Worm (Caenorhabditis elegans): ENCODE measurements around the gene mrps-22.

mrps-22 gene

DNA sequence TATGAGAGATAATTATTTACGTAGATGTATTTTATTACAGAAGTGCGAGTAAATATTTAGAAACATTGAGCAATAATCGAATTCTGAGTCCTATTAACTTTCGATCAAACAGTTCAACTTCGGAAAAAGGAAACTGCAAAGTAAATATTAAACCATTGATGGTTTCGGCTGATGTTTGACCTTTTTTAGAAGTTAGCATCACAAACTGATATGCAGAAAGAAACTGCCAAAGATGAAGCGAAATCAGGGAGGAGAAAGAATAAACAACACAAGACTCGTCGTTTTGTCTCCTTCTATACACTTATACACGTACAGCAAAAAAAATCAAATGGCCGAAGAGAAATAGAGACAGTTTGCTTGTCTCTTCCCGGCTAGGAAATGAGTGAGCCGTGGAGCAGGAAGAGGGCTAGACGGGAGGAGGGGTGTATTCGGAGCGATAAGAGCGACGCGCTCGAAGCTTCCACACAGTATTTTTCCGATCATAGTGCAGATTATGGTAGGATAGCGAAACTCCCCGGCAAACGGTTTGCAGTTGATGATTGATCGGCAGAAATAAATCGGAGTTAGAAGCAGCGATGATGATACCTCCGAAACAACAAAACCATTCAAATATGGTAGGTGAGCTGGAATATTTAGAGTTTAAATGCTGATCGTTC is 25.7 kb upstream of the mrps-22 start (continued):
- TF ChIP-seq lin-35 (GFP tag; optimal IDR thresholded peaks at IDR 0.05) (no peak), C06A6.2 (GFP tag; conservative IDR thresholded peaks at IDR 0.05) (no peak), ceh-27 (GFP tag; optimal IDR thresholded peaks at IDR 0.05) (no peak), nhr-80 (tag; optimal IDR thresholded peaks at IDR 0.05) (peak; percentile 74), B0261.1 (tag; optimal IDR thresholded peaks at IDR 0.05) (no peak), mel-28 (tag; optimal IDR thresholded peaks at IDR 0.05; ENCODE audit: borderline replicate concordance) (no peak), hsf-1 (GFP tag; IDR thresholded peaks at IDR 0.05) (0 out of 2 replicates have a peak, but pooled peaks have one; percentile 54), lin-40 (tag; optimal IDR thresholded peaks at IDR 0.05) (no peak), cebp-2 (GFP tag; IDR thresholded peaks at IDR 0.05) (no peak), snpc-1.1 (tag; optimal IDR thresholded peaks at IDR 0.05; ENCODE audit: insufficient read depth) (no peak), ztf-28 (GFP tag; IDR thresholded peaks at IDR 0.05) (no peak), egl-44 (GFP tag; IDR thresholded peaks at IDR 0.05) (0 out of 2 replicates have a peak, but pooled peaks have one; percentile 11), mcd-1 (GFP tag; IDR thresholded peaks at IDR 0.05) (no peak), ama-1 (optimal IDR thresholded peaks at IDR 0.05) (peak; percentile 87), ama-1 (GFP tag; optimal IDR thresholded peaks at IDR 0.05) (no peak), hlh-12 (tag; optimal IDR thresholded peaks at IDR 0.05) (no peak)

DNA sequence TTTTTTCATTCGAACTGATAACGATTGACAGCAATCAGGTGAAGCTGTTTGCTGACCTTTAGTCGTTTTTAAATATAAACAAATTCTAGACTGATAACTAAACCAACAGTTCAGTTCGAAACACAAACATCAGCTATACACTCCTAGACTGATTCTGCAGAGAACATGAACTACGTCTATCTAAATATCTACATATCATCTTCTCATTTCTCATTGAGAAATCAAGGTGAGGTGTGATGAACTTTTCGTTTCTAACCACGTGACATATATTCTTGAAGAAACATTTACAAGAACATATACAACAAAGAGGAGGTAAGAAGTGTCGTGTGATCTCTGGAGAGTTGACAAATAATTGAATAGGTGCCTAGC is 25.2 kb upstream of the mrps-22 start:
- peak; percentile 22 for TF ChIP-seq nhr-80 (tag; optimal IDR thresholded peaks at IDR 0.05)
- peak; percentile 25 for TF ChIP-seq lin-40 (tag; optimal IDR thresholded peaks at IDR 0.05)
- TF ChIP-seq egl-44 (GFP tag; IDR thresholded peaks at IDR 0.05) = 0 out of 2 replicates have a peak, but pooled peaks have one; percentile 48
- no peak for TF ChIP-seq snpc-1.1 (tag; optimal IDR thresholded peaks at IDR 0.05; ENCODE audit: insufficient read depth)
- TF ChIP-seq nfyb-1 (GFP tag; IDR thresholded peaks at IDR 0.05) = 0 out of 2 replicates have a peak, but pooled peaks have one; percentile 6
- TF ChIP-seq rcor-1 (GFP tag; IDR thresholded peaks at IDR 0.05) = 0 out of 2 replicates have a peak, but pooled peaks have one; percentile 15

DNA sequence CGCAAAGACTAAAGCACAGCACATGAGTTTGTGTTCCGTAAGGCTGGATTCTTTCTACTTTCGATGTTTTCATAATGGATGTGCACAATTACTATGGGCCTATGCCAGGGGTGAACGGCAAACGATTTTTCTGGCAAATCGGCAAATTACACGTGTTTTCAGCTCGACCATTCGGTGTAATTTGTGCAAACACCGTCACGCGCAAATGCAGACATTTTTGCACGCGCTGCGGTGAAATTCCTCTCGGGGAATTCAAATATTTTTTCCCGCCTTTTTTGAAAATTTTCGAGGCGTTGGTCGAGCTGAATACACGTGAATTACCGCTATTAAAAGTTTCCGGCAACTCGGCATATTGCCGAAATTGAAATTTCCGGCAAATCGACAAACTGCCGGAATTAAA is 24.8 kb upstream of the mrps-22 start:
- 0 out of 2 replicates have a peak, but pooled peaks have one; percentile 19 for TF ChIP-seq ekl-4 (GFP tag; IDR thresholded peaks at IDR 0.05)
- TF ChIP-seq Y79H2A.3 (GFP tag; conservative IDR thresholded peaks at IDR 0.05) = 0 out of 2 replicates have a peak, but pooled peaks have one; percentile 28
- 0 out of 2 replicates have a peak, but pooled peaks have one; percentile 64 for TF ChIP-seq F37B4.10 (GFP tag; IDR thresholded peaks at IDR 0.05)
- 0 out of 2 replicates have a peak, but pooled peaks have one; percentile 25 for TF ChIP-seq ceh-58 (GFP tag; IDR thresholded peaks at IDR 0.05)

DNA sequence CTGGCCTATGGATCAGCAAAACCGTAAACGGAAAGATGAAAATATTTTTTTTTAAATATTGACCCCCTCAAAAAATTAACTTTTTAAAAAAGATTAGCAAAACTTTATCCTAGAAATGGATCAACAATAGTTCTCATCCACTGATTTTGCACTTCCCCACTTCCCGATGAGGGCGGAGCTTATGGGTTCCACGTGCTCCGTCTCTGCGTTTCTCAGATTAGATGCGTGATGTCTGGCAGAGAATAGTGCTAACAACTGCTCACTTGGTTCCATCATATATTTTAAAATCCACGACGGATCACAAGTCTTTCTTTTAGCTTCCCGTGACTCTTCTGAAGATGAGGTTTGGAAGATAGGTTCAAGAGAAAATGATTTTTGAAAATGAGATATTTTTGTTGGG is 24.1 kb upstream of the mrps-22 start:
- TF ChIP-seq mel-28 (tag; optimal IDR thresholded peaks at IDR 0.05; ENCODE audit: borderline replicate concordance) = no peak
- no peak for TF ChIP-seq F49E8.2 (tag; optimal IDR thresholded peaks at IDR 0.05; ENCODE audit: insufficient read depth)
- no peak for TF ChIP-seq aptf-3 (GFP tag; IDR thresholded peaks at IDR 0.05)
- peak; percentile 22 for TF ChIP-seq K12H6.12 (tag; optimal IDR thresholded peaks at IDR 0.05)
- no peak for TF ChIP-seq nfya-2 (GFP tag; IDR thresholded peaks at IDR 0.05)

DNA sequence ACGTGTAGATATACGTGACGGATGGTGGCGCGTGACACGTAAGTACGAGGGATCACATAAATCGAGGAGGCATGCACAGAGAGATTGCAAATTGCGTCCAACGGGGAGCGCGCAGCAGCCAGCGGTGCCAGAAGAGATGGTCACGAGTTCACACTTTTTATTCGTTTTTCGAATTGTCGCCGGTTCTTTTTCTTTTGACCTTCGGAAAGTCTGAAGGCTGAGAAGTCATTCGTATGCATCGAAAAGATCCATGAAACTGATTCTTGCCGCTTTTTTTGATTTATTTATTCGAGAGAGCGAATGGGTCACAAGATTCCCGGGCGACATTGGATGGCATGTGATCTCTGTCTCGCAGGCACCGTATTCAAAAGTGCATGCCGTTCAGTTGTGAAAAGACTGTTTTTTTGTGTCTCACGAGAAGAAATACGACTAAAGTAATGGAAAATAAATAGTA is 23.4 kb upstream of the mrps-22 start:
- TF ChIP-seq tbp1 (GFP tag; optimal IDR thresholded peaks at IDR 0.05) (peak; percentile 45), madf-10 (tag; optimal IDR thresholded peaks at IDR 0.05) (no peak), nfyb-1 (GFP tag; IDR thresholded peaks at IDR 0.05) (0 out of 2 replicates have a peak, but pooled peaks have one; percentile 50), chd-7 (tag; optimal IDR thresholded peaks at IDR 0.05) (peak; percentile 38), lin-35 (GFP tag; optimal IDR thresholded peaks at IDR 0.05) (peak in 1 of 3 experiments; percentile 35), ztf-26 (tag; optimal IDR thresholded peaks at IDR 0.05) (peak; percentile 44), F37B4.10 (GFP tag; IDR thresholded peaks at IDR 0.05) (no peak), attf-6 (GFP tag; IDR thresholded peaks at IDR 0.05) (no peak), ekl-4 (GFP tag; IDR thresholded peaks at IDR 0.05) (peak; percentile 50; the same call in 1 of the 2 replicates), C06A6.2 (GFP tag; conservative IDR thresholded peaks at IDR 0.05) (peak; percentile 48), lir-1 (GFP tag; conservative IDR thresholded peaks at IDR 0.05) (peak; percentile 51; the same call in 1 of the 2 replicates), mes-4 (tag; optimal IDR thresholded peaks at IDR 0.05) (no peak), bed-1 (GFP tag; IDR thresholded peaks at IDR 0.05) (0 out of 2 replicates have a peak, but pooled peaks have one; percentile 4), F23B12.7 (tag; optimal IDR thresholded peaks at IDR 0.05; ENCODE audit: insufficient read depth) (no peak), dox-1 (GFP tag; IDR thresholded peaks at IDR 0.05) (peak; percentile 53; the same call in 1 of the 2 replicates), F57A8.1 (GFP tag; optimal IDR thresholded peaks at IDR 0.05) (no peak), cebp-1 (GFP tag; IDR thresholded peaks at IDR 0.05) (no peak), cebp-1 (tag; optimal IDR thresholded peaks at IDR 0.05) (peak; percentile 74), snpc-3.4 (tag; optimal IDR thresholded peaks at IDR 0.05) (no peak)

Measured in whole organism, young adult.